Fruit fly (Drosophila melanogaster): Measurements from ENCODE around the gene ksh.

Gene ksh

DNA sequence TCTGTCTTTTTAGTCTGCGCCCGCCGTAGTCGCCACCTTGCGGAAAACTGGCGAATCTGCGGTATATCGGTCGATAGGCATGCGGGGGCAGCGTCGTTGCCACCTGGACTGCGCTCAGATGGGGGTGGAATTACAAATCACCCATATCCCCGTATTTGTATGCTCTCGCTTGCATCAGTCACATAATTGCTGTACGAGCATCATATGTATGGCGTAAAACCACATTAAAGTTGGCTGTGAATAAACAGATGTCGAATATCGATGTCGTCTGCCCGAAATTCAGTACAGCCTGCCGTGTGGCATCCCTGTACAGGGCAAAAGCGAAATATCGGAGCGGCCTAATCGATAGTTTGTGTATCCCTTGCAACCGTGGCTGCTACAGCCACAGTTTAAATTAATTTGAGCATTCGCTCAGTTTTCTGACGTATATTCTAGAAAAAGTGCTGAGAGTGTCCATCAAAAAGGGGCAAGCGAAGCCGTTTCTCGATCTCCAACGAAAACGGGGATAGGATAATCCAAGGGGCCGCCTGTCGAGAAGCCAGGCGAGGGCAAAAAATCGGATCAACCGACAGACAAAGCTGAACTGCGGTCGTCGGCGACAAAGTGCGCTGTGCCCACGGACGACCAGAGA is 27.1 kb upstream of the ksh start, which contains the start of the genes Idh3a and CoRest (continued):
- no peak for TF ChIP-seq ac (GFP tag; optimal IDR thresholded peaks at IDR 0.05)
- no peak for TF ChIP-seq sima (GFP tag; optimal IDR thresholded peaks at IDR 0.05)
- TF ChIP-seq CG12236 (GFP tag; optimal IDR thresholded peaks at IDR 0.05) = no peak
- peak; percentile 69 for TF ChIP-seq inv (GFP tag; IDR thresholded peaks at IDR 0.05; ENCODE audit: partially characterized antibody)
- TF ChIP-seq MBD-R2 (GFP tag; IDR thresholded peaks at IDR 0.05) = peak; percentile 58
- peak; percentile 45 for TF ChIP-seq Lhr (GFP tag; optimal IDR thresholded peaks at IDR 0.05)
- no peak for TF ChIP-seq CG8089 (GFP tag; optimal IDR thresholded peaks at IDR 0.05)
- TF ChIP-seq CG3995 (GFP tag; optimal IDR thresholded peaks at IDR 0.05) = peak; percentile 8
- TF ChIP-seq ERR (GFP tag; optimal IDR thresholded peaks at IDR 0.05) = no peak
- peak; percentile 18 for TF ChIP-seq CG8290 (GFP tag; optimal IDR thresholded peaks at IDR 0.05)
- TF ChIP-seq CG8290 (tag; optimal IDR thresholded peaks at IDR 0.05) = no peak
- TF ChIP-seq Rx (GFP tag; IDR thresholded peaks at IDR 0.05) = no peak
- TF ChIP-seq CG7357 (GFP tag; IDR thresholded peaks at IDR 0.05) = no peak
- TF ChIP-seq CG15601 (tag; optimal IDR thresholded peaks at IDR 0.05) = peak; percentile 4
- TF ChIP-seq CG6689 (GFP tag; IDR thresholded peaks at IDR 0.05) = 0 out of 2 replicates have a peak, but pooled peaks have one; percentile 28
- peak; percentile 38 for TF ChIP-seq CG9727 (GFP tag; optimal IDR thresholded peaks at IDR 0.05)
- TF ChIP-seq ro (GFP tag; IDR thresholded peaks at IDR 0.05) = no peak
- TF ChIP-seq CG8478 (optimal IDR thresholded peaks at IDR 0.05) = peak; percentile 9
- peak; percentile 31 for TF ChIP-seq CG10543 (GFP tag; optimal IDR thresholded peaks at IDR 0.05)
- peak in 1 of 2 experiments; percentile 36 for TF ChIP-seq Pdp1 (GFP tag; optimal IDR thresholded peaks at IDR 0.05)
- TF ChIP-seq MESR4 (GFP tag; optimal IDR thresholded peaks at IDR 0.05) = peak; percentile 8
- TF ChIP-seq ssp (GFP tag; IDR thresholded peaks at IDR 0.05) = 0 out of 2 replicates have a peak, but pooled peaks have one; percentile 20
- TF ChIP-seq CG13287 (GFP tag; IDR thresholded peaks at IDR 0.05; ENCODE audit: partially characterized antibody) = peak; percentile 73
- TF ChIP-seq CG12942 (GFP tag; optimal IDR thresholded peaks at IDR 0.05) = no peak
- no peak for TF ChIP-seq Sox100B (GFP tag; optimal IDR thresholded peaks at IDR 0.05)
- no peak for TF ChIP-seq ab (GFP tag; optimal IDR thresholded peaks at IDR 0.05)
- no peak for TF ChIP-seq HLH3B (GFP tag; IDR thresholded peaks at IDR 0.05)
- peak; percentile 83 for TF ChIP-seq Sry-δ (GFP tag; optimal IDR thresholded peaks at IDR 0.05)
- TF ChIP-seq CG3838 (GFP tag; optimal IDR thresholded peaks at IDR 0.05) = no peak
- peak; percentile 2 for TF ChIP-seq Nf-YC (tag; optimal IDR thresholded peaks at IDR 0.05)
- TF ChIP-seq gsb-n (tag; optimal IDR thresholded peaks at IDR 0.05) = no peak
- TF ChIP-seq CG8765 (GFP tag; IDR thresholded peaks at IDR 0.05) = no peak
- peak; percentile 32 for TF ChIP-seq gfzf (GFP tag; optimal IDR thresholded peaks at IDR 0.05)
- TF ChIP-seq CG7987 (GFP tag; optimal IDR thresholded peaks at IDR 0.05) = no peak
- no peak for TF ChIP-seq pum (GFP tag; optimal IDR thresholded peaks at IDR 0.05)
- peak; percentile 33; the same call in 1 of the 2 replicates for TF ChIP-seq CG14014 (GFP tag; IDR thresholded peaks at IDR 0.05)
- TF ChIP-seq Dll (GFP tag; IDR thresholded peaks at IDR 0.05; ENCODE audit: partially characterized antibody) = peak; percentile 77
- TF ChIP-seq gcm2 (GFP tag; optimal IDR thresholded peaks at IDR 0.05) = no peak
- no peak for TF ChIP-seq NC2β (GFP tag; optimal IDR thresholded peaks at IDR 0.05)
- TF ChIP-seq CG4404 (GFP tag; IDR thresholded peaks at IDR 0.05) = no peak
- peak; percentile 2 for TF ChIP-seq CG18599 (GFP tag; optimal IDR thresholded peaks at IDR 0.05)
- no peak for TF ChIP-seq chif (GFP tag; optimal IDR thresholded peaks at IDR 0.05)
- TF ChIP-seq Gug (GFP tag; IDR thresholded peaks at IDR 0.05) = peak; percentile 33; the same call in 1 of the 4 replicates
- TF ChIP-seq ash1 (GFP tag; optimal IDR thresholded peaks at IDR 0.05) = no peak
- no peak for TF ChIP-seq trh (GFP tag; optimal IDR thresholded peaks at IDR 0.05)
- TF ChIP-seq Mrtf (GFP tag; IDR thresholded peaks at IDR 0.05) = no peak
- TF ChIP-seq jing (GFP tag; optimal IDR thresholded peaks at IDR 0.05) = no peak
- no peak for TF ChIP-seq fd3F (GFP tag; optimal IDR thresholded peaks at IDR 0.05)
- no peak for TF ChIP-seq stc (GFP tag; IDR thresholded peaks at IDR 0.05)
- no peak for TF ChIP-seq pb (GFP tag; optimal IDR thresholded peaks at IDR 0.05)
- peak; percentile 25; the same call in 1 of the 2 replicates for TF ChIP-seq onecut (GFP tag; IDR thresholded peaks at IDR 0.05)
- TF ChIP-seq CTCF (GFP tag; optimal IDR thresholded peaks at IDR 0.05) = peak; percentile 90
